Fruit fly (Drosophila melanogaster): Measurements from ENCODE around the gene Cbs.
A peak's percentile ranks its signal among the peaks of the same experiment; 100 is the strongest.

The Cbs gene

DNA sequence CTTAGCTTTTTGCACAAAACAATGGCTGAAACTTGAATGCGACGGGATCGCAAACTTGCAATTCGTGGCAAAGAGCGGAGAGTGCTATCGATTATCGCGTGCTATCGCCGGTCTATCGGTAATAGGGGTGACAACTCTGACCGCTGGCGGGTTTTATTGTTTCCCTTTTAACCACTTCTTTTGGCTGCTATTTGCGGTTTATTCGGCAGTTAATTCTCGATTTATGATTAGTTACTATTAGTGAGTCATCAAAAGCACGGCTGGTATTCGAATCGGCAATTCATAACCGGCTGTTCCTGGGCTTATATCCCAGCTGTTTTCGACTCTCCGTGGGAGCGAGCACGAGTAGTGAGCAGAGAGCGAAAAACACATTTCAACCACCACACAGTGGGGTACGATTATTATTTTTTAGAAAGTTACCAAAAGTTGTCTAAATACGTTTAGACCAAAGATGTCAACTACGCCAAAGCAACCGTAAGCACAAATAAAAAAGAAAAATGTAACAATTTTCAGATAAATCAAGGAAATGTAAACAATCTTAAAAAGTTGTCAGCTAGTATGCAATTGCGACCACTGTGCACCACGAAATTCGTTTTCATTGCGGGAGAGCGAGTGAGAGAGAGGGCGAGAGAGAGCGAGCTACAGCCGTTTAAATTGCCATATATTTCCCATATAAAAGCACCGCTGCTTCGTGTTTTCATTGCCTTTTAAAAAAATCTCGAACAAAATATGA, 9.1 kb downstream of the Cbs start, which contains the start of the genes Stt3A and bves (continued):
- TF ChIP-seq CG16815 (GFP tag; optimal IDR thresholded peaks at IDR 0.05): peak; percentile 97
- TF ChIP-seq tx (GFP tag; optimal IDR thresholded peaks at IDR 0.05): peak; percentile 98
- peak; percentile 98 for TF ChIP-seq Dad (GFP tag; optimal IDR thresholded peaks at IDR 0.05)
- TF ChIP-seq peb (GFP tag; IDR thresholded peaks at IDR 0.05): peak; percentile 95
- TF ChIP-seq caup (GFP tag; optimal IDR thresholded peaks at IDR 0.05; ENCODE audit: severe bottlenecking): peak; percentile 97
- TF ChIP-seq Poxn (GFP tag; IDR thresholded peaks at IDR 0.05): peak; percentile 86
- TF ChIP-seq slp2 (GFP tag; optimal IDR thresholded peaks at IDR 0.05): peak; percentile 95
- peak; percentile 95 for TF ChIP-seq CG10565 (GFP tag; optimal IDR thresholded peaks at IDR 0.05)
- peak; percentile 98 for TF ChIP-seq Atf-2 (GFP tag; optimal IDR thresholded peaks at IDR 0.05)
- TF ChIP-seq B-H2 (GFP tag; optimal IDR thresholded peaks at IDR 0.05): peak; percentile 96
- TF ChIP-seq eyg (GFP tag; optimal IDR thresholded peaks at IDR 0.05): peak; percentile 96
- peak; percentile 96 for TF ChIP-seq CG9817 (tag; optimal IDR thresholded peaks at IDR 0.05)
- peak; percentile 75 for TF ChIP-seq Dll (GFP tag; IDR thresholded peaks at IDR 0.05; ENCODE audit: partially characterized antibody)
- peak; percentile 97 for TF ChIP-seq cwo (GFP tag; optimal IDR thresholded peaks at IDR 0.05)
- TF ChIP-seq HHEX (GFP tag; optimal IDR thresholded peaks at IDR 0.05): peak; percentile 98
- TF ChIP-seq da (GFP tag; optimal IDR thresholded peaks at IDR 0.05): peak; percentile 95
- peak; percentile 93 for TF ChIP-seq CG9215 (GFP tag; IDR thresholded peaks at IDR 0.05)
- peak; percentile 86 for TF ChIP-seq CG17612 (GFP tag; IDR thresholded peaks at IDR 0.05)
- no peak for TF ChIP-seq aop (GFP tag; IDR thresholded peaks at IDR 0.05)
- TF ChIP-seq bowl (GFP tag; IDR thresholded peaks at IDR 0.05): peak; percentile 96
- TF ChIP-seq Hr51 (GFP tag; optimal IDR thresholded peaks at IDR 0.05): peak; percentile 98 to 99
- peak; percentile 90 for TF ChIP-seq Nf-YB (GFP tag; optimal IDR thresholded peaks at IDR 0.05)
- peak; percentile 94 for TF ChIP-seq gsb (GFP tag; IDR thresholded peaks at IDR 0.05)
- peak; percentile 98 for TF ChIP-seq dysf (GFP tag; IDR thresholded peaks at IDR 0.05)
- peak; percentile 99 for TF ChIP-seq BtbVII (GFP tag; optimal IDR thresholded peaks at IDR 0.05)
- TF ChIP-seq Hsf (GFP tag; optimal IDR thresholded peaks at IDR 0.05): peak; percentile 99
- TF ChIP-seq MESR4 (GFP tag; optimal IDR thresholded peaks at IDR 0.05): peak; percentile 80
- TF ChIP-seq en (GFP tag; optimal IDR thresholded peaks at IDR 0.05): peak; percentile 98
- TF ChIP-seq pfk (GFP tag; optimal IDR thresholded peaks at IDR 0.05): peak; percentile 65
- peak; percentile 96 for TF ChIP-seq HmgD (GFP tag; optimal IDR thresholded peaks at IDR 0.05)
- TF ChIP-seq zf30C (GFP tag; optimal IDR thresholded peaks at IDR 0.05): peak; percentile 37
- TF ChIP-seq pum (GFP tag; optimal IDR thresholded peaks at IDR 0.05): peak; percentile 98
- TF ChIP-seq eve (GFP tag; optimal IDR thresholded peaks at IDR 0.05): peak; percentile 75 to 99
- peak; percentile 94 for TF ChIP-seq tup (GFP tag; optimal IDR thresholded peaks at IDR 0.05)
- TF ChIP-seq CG4730 (GFP tag; IDR thresholded peaks at IDR 0.05): peak; percentile 96
- TF ChIP-seq CG13123 (GFP tag; optimal IDR thresholded peaks at IDR 0.05): peak; percentile 96
- peak; percentile 97 for TF ChIP-seq CG12236 (GFP tag; optimal IDR thresholded peaks at IDR 0.05)
- TF ChIP-seq nerfin-1 (tag; optimal IDR thresholded peaks at IDR 0.05): peak; percentile 97
- peak; percentile 57 for TF ChIP-seq Sry-δ (GFP tag; optimal IDR thresholded peaks at IDR 0.05)
- TF ChIP-seq dimm (GFP tag; IDR thresholded peaks at IDR 0.05): peak; percentile 91
- peak; percentile 98 for TF ChIP-seq pho (GFP tag; optimal IDR thresholded peaks at IDR 0.05)
- peak; percentile 95 for TF ChIP-seq mirr (GFP tag; optimal IDR thresholded peaks at IDR 0.05)
- TF ChIP-seq HLH3B (GFP tag; IDR thresholded peaks at IDR 0.05): peak; percentile 98
- TF ChIP-seq ab (GFP tag; optimal IDR thresholded peaks at IDR 0.05): peak; percentile 95
- peak; percentile 97 for TF ChIP-seq CG10366 (GFP tag; IDR thresholded peaks at IDR 0.05)
- peak; percentile 97 for TF ChIP-seq CG1602 (GFP tag; optimal IDR thresholded peaks at IDR 0.05)
- TF ChIP-seq sim (GFP tag; IDR thresholded peaks at IDR 0.05): peak; percentile 96
- peak; percentile 74 for TF ChIP-seq CG6791 (GFP tag; IDR thresholded peaks at IDR 0.05; ENCODE audit: partially characterized antibody)
- peak; percentile 95 for TF ChIP-seq al (GFP tag; IDR thresholded peaks at IDR 0.05)
- TF ChIP-seq dm (GFP tag; optimal IDR thresholded peaks at IDR 0.05): peak; percentile 96

All from whole organism, embryonic.